Worm (Caenorhabditis elegans) whole organism, L4 larva: ENCODE results near the gene Y42G9A.2.

Source experiments
- Y48G9A.11 ChIP-seq: fragments of 200-800 bp; sonication (Bioruptor generic); IDR thresholded peaks from 2 replicates; pipeline ENCODE4 v1.3.6; 2022; ENCODE audit warnings: missing genetic modification reagents, missing genetic modification characterization, missing compliant biosample characterization
- ceh-82 ChIP-seq: sonication (generic microtip); optimal IDR thresholded peaks from 2 replicates; lab custom pipeline; 2017; ENCODE audit warnings: missing biosample characterization, missing genetic modification characterization
- daf-19 ChIP-seq: fragments of 200-800 bp; sonication (Bioruptor generic); conservative IDR thresholded peaks from 2 replicates; pipeline ENCODE4 v1.3.6; 2022; ENCODE audit warnings: missing genetic modification characterization, missing compliant biosample characterization
- jun-1 ChIP-seq: fragments of 150-350 bp; optimal IDR thresholded peaks from 2 replicates; lab custom pipeline; 2014; ENCODE audit warnings: missing biosample characterization, missing genetic modification reagents, missing genetic modification characterization
- lir-3 ChIP-seq: sonication (generic microtip); optimal IDR thresholded peaks from 2 replicates; lab custom pipeline; 2016; ENCODE audit warnings: mild to moderate bottlenecking, missing genetic modification characterization, missing compliant biosample characterization
- nhr-28 ChIP-seq: fragments of 150-350 bp; optimal IDR thresholded peaks from 2 replicates; lab custom pipeline; 2014; ENCODE audit warnings: missing biosample characterization, missing genetic modification characterization
- pha-4 ChIP-seq, 2 experiments: fragments of 150-350 bp in 1 of 2; fragments of 200-800 bp in 1 of 2; sonication (Bioruptor generic) in 1 of 2; IDR thresholded peaks in 1 of 2; optimal IDR thresholded peaks in 1 of 2; 2 replicates each; pipeline versions ENCODE4 v1.3.6 to Lab custom; 2014 to 2022; ENCODE audit warnings: missing genetic modification characterization in 2 of 2, missing genetic modification reagents in 2 of 2, missing biosample characterization in 1 of 2, missing compliant biosample characterization in 1 of 2
- unc-130 ChIP-seq: sonication (generic microtip); optimal IDR thresholded peaks from 2 replicates; lab custom pipeline; 2016; ENCODE audit warnings: missing genetic modification reagents, missing genetic modification characterization, missing compliant biosample characterization
- unc-39 ChIP-seq: sonication (generic microtip); optimal IDR thresholded peaks from 2 replicates; lab custom pipeline; 2017; ENCODE audit warnings: missing biosample characterization, missing genetic modification characterization
- ztf-11 ChIP-seq: fragments of 150-350 bp; optimal IDR thresholded peaks from 2 replicates; lab custom pipeline; 2014; ENCODE audit warnings: missing biosample characterization, missing genetic modification characterization

DNA sequence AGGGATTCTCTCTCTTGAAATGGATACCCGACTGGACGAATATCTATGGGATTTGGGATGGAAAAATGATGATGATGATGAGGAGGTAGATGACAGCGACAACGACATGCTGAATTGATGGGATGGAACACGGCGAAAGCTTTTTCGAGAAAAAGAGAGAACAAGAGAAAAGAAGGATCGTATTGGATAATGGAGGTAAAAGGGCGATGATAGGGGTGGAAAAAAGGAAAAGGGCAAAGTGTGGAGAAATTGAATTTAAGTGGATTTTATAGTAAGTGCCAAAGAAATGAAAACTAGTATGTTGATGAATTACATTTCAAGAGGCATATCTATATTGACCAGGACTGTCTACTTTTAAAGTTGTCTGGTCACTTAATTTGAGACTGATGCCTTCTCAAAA, 42.1 kb upstream of the Y42G9A.2 start:
- TF ChIP-seq pha-4 (GFP tag; IDR thresholded peaks at IDR 0.05; lab: Robert Waterston, UW) (no peak), pha-4 (tag; optimal IDR thresholded peaks at IDR 0.05; lab: Kevin White, UChicago) (no peak), lir-3 (tag; lab: Kevin White, UChicago) (no peak), nhr-28 (tag; lab: Kevin White, UChicago) (no peak), Y48G9A.11 (GFP tag; lab: Robert Waterston, UW) (no peak), daf-19 (GFP tag; lab: Robert Waterston, UW) (no peak), ztf-11 (tag; lab: Kevin White, UChicago) (no peak), unc-130 (GFP tag; lab: Kevin White, UChicago) (no peak), ceh-82 (tag; lab: Kevin White, UChicago) (no peak), jun-1 (no peak), unc-39 (no peak)
